Worm (Caenorhabditis elegans) whole organism, late embryonic: ENCODE measurements around the gene ZK546.19.

Experiments
- ama-1 ChIP-seq: fragments of 150-350 bp; optimal IDR thresholded peaks from 2 replicates; lab custom pipeline; 2014
- nhr-11 ChIP-seq: fragments of 150-350 bp; optimal IDR thresholded peaks from 2 replicates; lab custom pipeline; 2014; ENCODE audit warnings: missing biosample characterization, missing genetic modification characterization
- sox-4 ChIP-seq: sonication (generic microtip); optimal IDR thresholded peaks from 2 replicates; lab custom pipeline; 2017; ENCODE audit warnings: mild to moderate bottlenecking, missing genetic modification characterization, inconsistent platforms, missing compliant biosample characterization

- TF ChIP-seq ama-1 (no peak), nhr-11 (tag; lab: Kevin White, UChicago) (no peak), sox-4 (no peak)
These were observed 26.0 kb upstream of the ZK546.19 start for ce11 chrII:4915572-4915971.
